Worm (Caenorhabditis elegans) whole organism, mixed stage, embryonic: ENCODE measurements around the gene cyn-9.

Source experiments
- ceh-39 ChIP-seq: fragments of 150-350 bp; optimal IDR thresholded peaks from 2 replicates; lab custom pipeline; 2014; ENCODE audit warnings: missing biosample characterization, missing genetic modification characterization
- ceh-83 ChIP-seq: fragments of 200-800 bp; sonication (Bioruptor generic); optimal IDR thresholded peaks from 2 replicates; lab custom pipeline; 2018; ENCODE audit warnings: mild to moderate bottlenecking, missing genetic modification characterization, missing compliant biosample characterization
- elt-1 ChIP-seq: sonication (generic microtip); optimal IDR thresholded peaks from 2 replicates; lab custom pipeline; 2017; ENCODE audit warnings: missing genetic modification characterization, mild to moderate bottlenecking, missing compliant biosample characterization, antibody characterized with exemption, moderate library complexity, borderline replicate concordance; ENCODE audit not compliant: insufficient read depth
- elt-3 ChIP-seq: fragments of 150-350 bp; optimal IDR thresholded peaks from 2 replicates; lab custom pipeline; 2014; ENCODE audit warnings: missing biosample characterization, missing genetic modification characterization
- mep-1 ChIP-seq: fragments of 150-350 bp; optimal IDR thresholded peaks from 2 replicates; lab custom pipeline; 2017; ENCODE audit warnings: missing biosample characterization, missing genetic modification reagents, missing genetic modification characterization, inconsistent platforms
- nhr-237 ChIP-seq: fragments of 150-350 bp; optimal IDR thresholded peaks from 2 replicates; lab custom pipeline; 2014; ENCODE audit warnings: missing biosample characterization, missing genetic modification characterization
- nhr-28 ChIP-seq: fragments of 150-350 bp; optimal IDR thresholded peaks from 2 replicates; lab custom pipeline; 2014; ENCODE audit warnings: missing biosample characterization, missing genetic modification characterization
- nhr-76 ChIP-seq: sonication (generic microtip); optimal IDR thresholded peaks from 2 replicates; lab custom pipeline; 2017; ENCODE audit warnings: missing biosample characterization, missing genetic modification characterization
- pha-4 ChIP-seq: fragments of 150-350 bp; optimal IDR thresholded peaks from 2 replicates; lab custom pipeline; 2018; ENCODE audit warnings: missing biosample characterization, missing genetic modification reagents, missing genetic modification characterization
- snpc-4 ChIP-seq: fragments of 150-350 bp; optimal IDR thresholded peaks from 2 replicates; lab custom pipeline; 2014; ENCODE audit warnings: missing biosample characterization, missing genetic modification characterization
- sptf-1 ChIP-seq: sonication (generic microtip); optimal IDR thresholded peaks from 2 replicates; lab custom pipeline; 2017; ENCODE audit warnings: mild to moderate bottlenecking, missing genetic modification characterization, moderate library complexity, missing compliant biosample characterization
- tbx-8 ChIP-seq: fragments of 200-800 bp; sonication (Bioruptor generic); optimal IDR thresholded peaks from 2 replicates; lab custom pipeline; 2018; ENCODE audit warnings: mild to moderate bottlenecking, missing genetic modification characterization, moderate library complexity, missing compliant biosample characterization
- unc-62 ChIP-seq: fragments of 150-350 bp; optimal IDR thresholded peaks from 2 replicates; lab custom pipeline; 2014; ENCODE audit warnings: missing biosample characterization, missing genetic modification reagents, missing genetic modification characterization
- ztf-11 ChIP-seq: fragments of 150-350 bp; optimal IDR thresholded peaks from 2 replicates; lab custom pipeline; 2014; ENCODE audit warnings: missing biosample characterization, missing genetic modification characterization

DNA sequence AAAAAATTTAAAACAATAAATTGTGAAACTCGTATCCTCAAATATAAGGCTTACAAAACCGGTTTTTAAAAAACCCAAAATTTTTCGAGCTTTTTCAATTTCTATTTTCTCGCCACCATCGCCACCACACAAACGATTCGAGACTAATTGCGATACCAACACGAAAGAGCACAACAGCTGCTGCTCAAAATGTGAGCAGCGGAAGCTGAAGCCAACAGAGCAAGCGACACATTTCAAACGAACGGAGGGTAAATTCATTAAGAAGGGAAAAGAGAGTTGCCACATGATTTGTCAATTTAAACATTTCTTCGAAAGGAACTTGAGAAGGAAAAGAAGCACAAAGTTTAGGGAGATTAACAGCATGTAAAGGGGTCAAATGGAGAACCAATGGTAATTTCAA lies 20.4 kb downstream of the cyn-9 start:
- TF ChIP-seq sptf-1: no peak
- no peak for TF ChIP-seq mep-1
- TF ChIP-seq elt-3 (tag; lab: Kevin White, UChicago): no peak
- no peak for TF ChIP-seq ceh-83 (GFP tag; lab: Kevin White, UChicago)
- TF ChIP-seq nhr-76 (tag; lab: Kevin White, UChicago): no peak
- TF ChIP-seq nhr-28 (tag; lab: Kevin White, UChicago): no peak
- TF ChIP-seq nhr-237 (tag; lab: Kevin White, UChicago): no peak
- TF ChIP-seq unc-62 (GFP tag; lab: Kevin White, UChicago): peak; percentile 18
- TF ChIP-seq ztf-11: no peak
- no peak for TF ChIP-seq pha-4 (tag; lab: Kevin White, UChicago)
- no peak for TF ChIP-seq snpc-4 (tag; lab: Kevin White, UChicago)
- no peak for TF ChIP-seq elt-1 (tag; lab: Kevin White, UChicago)
- TF ChIP-seq ceh-39 (tag; lab: Kevin White, UChicago): no peak
- no peak for TF ChIP-seq tbx-8 (GFP tag; lab: Kevin White, UChicago)
